Worm (Caenorhabditis elegans): Measurements from ENCODE around the gene mboa-3.

The mboa-3 gene

ce11 chrX:5485284-5485927 is 37.2 kb downstream of the mboa-3 start (continued):
- TF ChIP-seq lsy-27 (tag; optimal IDR thresholded peaks at IDR 0.05; ENCODE audit: borderline replicate concordance, insufficient read depth) (peak; percentile 45), ztf-22 (GFP tag; optimal IDR thresholded peaks at IDR 0.05) (no peak), rpc-1 (optimal IDR thresholded peaks at IDR 0.05) (peak; percentile 77), rpc-1 (tag; optimal IDR thresholded peaks at IDR 0.05) (peak; percentile 87), egl-44 (GFP tag; IDR thresholded peaks at IDR 0.05) (no peak), hrde-1 (tag; optimal IDR thresholded peaks at IDR 0.05; ENCODE audit: borderline replicate concordance) (no peak), lsl-1 (GFP tag; optimal IDR thresholded peaks at IDR 0.05) (no peak), ccch-3 (GFP tag; optimal IDR thresholded peaks at IDR 0.05) (no peak), repo-1 (tag; optimal IDR thresholded peaks at IDR 0.05) (no peak), somi-1 (GFP tag; optimal IDR thresholded peaks at IDR 0.05) (no peak), snpc-4 (GFP tag; optimal IDR thresholded peaks at IDR 0.05) (peak; percentile 15), snpc-4 (tag; optimal IDR thresholded peaks at IDR 0.05) (peak in 3 of 4 experiments; percentile 5 to 56 (median 6)), nhr-90 (tag; optimal IDR thresholded peaks at IDR 0.05) (peak; percentile 60), bed-2 (GFP tag; IDR thresholded peaks at IDR 0.05) (no peak), C06A6.2 (GFP tag; conservative IDR thresholded peaks at IDR 0.05) (no peak), dpl-1 (GFP tag; optimal IDR thresholded peaks at IDR 0.05) (no peak), ceh-100 (GFP tag; IDR thresholded peaks at IDR 0.05) (no peak), nhr-80 (tag; optimal IDR thresholded peaks at IDR 0.05) (no peak), F52B5.7 (tag; optimal IDR thresholded peaks at IDR 0.05) (no peak), lin-54 (GFP tag; optimal IDR thresholded peaks at IDR 0.05) (peak; percentile 9), ceh-91 (GFP tag; IDR thresholded peaks at IDR 0.05) (no peak), let-607 (tag; optimal IDR thresholded peaks at IDR 0.05) (peak in 1 of 2 experiments; percentile 17), hmg-20 (GFP tag; IDR thresholded peaks at IDR 0.05) (no peak), rcor-1 (GFP tag; IDR thresholded peaks at IDR 0.05) (no peak), madf-3 (GFP tag; IDR thresholded peaks at IDR 0.05) (no peak), hlh-26 (GFP tag; conservative IDR thresholded peaks at IDR 0.05) (no peak), atf-7 (tag; optimal IDR thresholded peaks at IDR 0.05) (no peak), B0035.1 (tag; optimal IDR thresholded peaks at IDR 0.05) (no peak), him-1 (tag; optimal IDR thresholded peaks at IDR 0.05) (peak; percentile 68), cebp-2 (GFP tag; IDR thresholded peaks at IDR 0.05) (no peak), ZK185.1 (tag; optimal IDR thresholded peaks at IDR 0.05; ENCODE audit: poor library complexity, severe bottlenecking) (peak; percentile 36), madf-10 (tag; optimal IDR thresholded peaks at IDR 0.05) (no peak), rec-8 (tag; optimal IDR thresholded peaks at IDR 0.05) (peak in 1 of 2 experiments; percentile 13), dpff-1 (tag; optimal IDR thresholded peaks at IDR 0.05) (no peak), snpc-1.3 (tag; optimal IDR thresholded peaks at IDR 0.05; ENCODE audit: insufficient read depth) (no peak), egrh-3 (GFP tag; IDR thresholded peaks at IDR 0.05) (no peak), nhr-179 (tag; optimal IDR thresholded peaks at IDR 0.05) (no peak)

- no peak for TF ChIP-seq snpc-1.1 (tag; optimal IDR thresholded peaks at IDR 0.05; ENCODE audit: insufficient read depth)
- TF ChIP-seq tbx-9 (tag; optimal IDR thresholded peaks at IDR 0.05; ENCODE audit: borderline replicate concordance) = no peak
- peak; percentile 65 for TF ChIP-seq nhr-80 (tag; optimal IDR thresholded peaks at IDR 0.05)
- no peak for TF ChIP-seq K11D2.4 (GFP tag; IDR thresholded peaks at IDR 0.05)
- TF ChIP-seq him-1 (tag; optimal IDR thresholded peaks at IDR 0.05) = no peak
- peak; percentile 18; the same call in 1 of the 2 replicates for TF ChIP-seq dox-1 (GFP tag; IDR thresholded peaks at IDR 0.05)
- no peak for TF ChIP-seq C17E4.6 (GFP tag; IDR thresholded peaks at IDR 0.05)
- TF ChIP-seq gei-17 (GFP tag; optimal IDR thresholded peaks at IDR 0.05) = no peak
- TF ChIP-seq lin-54 (GFP tag; optimal IDR thresholded peaks at IDR 0.05) = no peak
- no peak for TF ChIP-seq cebp-2 (GFP tag; IDR thresholded peaks at IDR 0.05)
- no peak for TF ChIP-seq attf-3 (GFP tag; conservative IDR thresholded peaks at IDR 0.05)
- no peak for TF ChIP-seq tlf-1 (GFP tag; optimal IDR thresholded peaks at IDR 0.05)
- peak; percentile 70; the same call in 1 of the 2 replicates for TF ChIP-seq zfh-2 (GFP tag; conservative IDR thresholded peaks at IDR 0.05)
- no peak for TF ChIP-seq attf-6 (GFP tag; IDR thresholded peaks at IDR 0.05)
Observed at ce11 chrX:5479876-5480580, 42.6 kb downstream of the mboa-3 start.

All from whole organism, young adult.